Worm (Caenorhabditis elegans) whole organism, late embryonic: ENCODE results near the gene chat-1.

Experiments
- F13H6.1 ChIP-seq: sonication (generic microtip); optimal IDR thresholded peaks from 2 replicates; lab custom pipeline; 2016; ENCODE audit warnings: missing genetic modification characterization, missing compliant biosample characterization
- K09A11.1 ChIP-seq: sonication (generic microtip); optimal IDR thresholded peaks from 2 replicates; lab custom pipeline; 2017; ENCODE audit warnings: antibody characterized with exemption, mild to moderate bottlenecking, missing genetic modification characterization, missing compliant biosample characterization; ENCODE audit not compliant: insufficient read depth
- T23F11.4 ChIP-seq: fragments of 200-800 bp; sonication (Bioruptor generic); optimal IDR thresholded peaks from 2 replicates; lab custom pipeline; 2018; ENCODE audit warnings: mild to moderate bottlenecking, missing genetic modification characterization, missing compliant biosample characterization
- Y22D7AL.16 ChIP-seq: sonication (generic microtip); optimal IDR thresholded peaks from 2 replicates; lab custom pipeline; 2016; ENCODE audit warnings: missing genetic modification characterization, missing compliant biosample characterization
- ahr-1 ChIP-seq: sonication (generic microtip); optimal IDR thresholded peaks from 2 replicates; lab custom pipeline; 2016; ENCODE audit warnings: missing genetic modification characterization, missing compliant biosample characterization
- ceh-14 ChIP-seq: sonication (generic microtip); optimal IDR thresholded peaks from 2 replicates; lab custom pipeline; 2016; ENCODE audit warnings: missing genotype, missing genetic modification characterization, missing compliant biosample characterization
- ceh-18 ChIP-seq: sonication (generic microtip); optimal IDR thresholded peaks from 2 replicates; lab custom pipeline; 2016; ENCODE audit warnings: missing genetic modification characterization, missing compliant biosample characterization
- ceh-2 ChIP-seq: sonication (generic microtip); optimal IDR thresholded peaks from 2 replicates; lab custom pipeline; 2016; ENCODE audit warnings: missing genotype, missing genetic modification characterization, missing compliant biosample characterization
- ceh-24 ChIP-seq: sonication (generic microtip); optimal IDR thresholded peaks from 2 replicates; lab custom pipeline; 2016; ENCODE audit warnings: mild to moderate bottlenecking, missing genetic modification characterization, missing compliant biosample characterization
- ceh-34 ChIP-seq: sonication (generic microtip); optimal IDR thresholded peaks from 2 replicates; lab custom pipeline; 2016; ENCODE audit warnings: mild to moderate bottlenecking, missing genetic modification characterization, missing compliant biosample characterization
- ceh-45 ChIP-seq: fragments of 200-800 bp; sonication (Bioruptor generic); IDR thresholded peaks from 2 replicates; pipeline ENCODE4 v1.3.6; 2022; ENCODE audit warnings: missing genetic modification reagents, missing genetic modification characterization, missing compliant biosample characterization
- ceh-9 ChIP-seq: sonication (generic microtip); optimal IDR thresholded peaks from 2 replicates; lab custom pipeline; 2016; ENCODE audit warnings: mild to moderate bottlenecking, missing genetic modification characterization, inconsistent platforms, missing compliant biosample characterization
- dmd-4 ChIP-seq: sonication (generic microtip); optimal IDR thresholded peaks from 2 replicates; lab custom pipeline; 2016; ENCODE audit warnings: borderline replicate concordance, missing genetic modification characterization, missing compliant biosample characterization
- elt-2 ChIP-seq: sonication (generic microtip); optimal IDR thresholded peaks from 2 replicates; lab custom pipeline; 2016; ENCODE audit warnings: missing genetic modification reagents, missing genetic modification characterization, missing compliant biosample characterization
- fax-1 ChIP-seq: sonication (generic microtip); optimal IDR thresholded peaks from 2 replicates; lab custom pipeline; 2016; ENCODE audit warnings: missing genotype, missing genetic modification characterization, missing compliant biosample characterization
- fkh-10 ChIP-seq: fragments of 150-350 bp; optimal IDR thresholded peaks from 2 replicates; lab custom pipeline; 2014; ENCODE audit warnings: missing biosample characterization, missing genetic modification reagents, missing genetic modification characterization
- fkh-6 ChIP-seq: sonication (generic microtip); optimal IDR thresholded peaks from 2 replicates; lab custom pipeline; 2016; ENCODE audit warnings: missing genetic modification characterization, missing compliant biosample characterization
- gmeb-2 ChIP-seq: sonication (generic microtip); optimal IDR thresholded peaks from 2 replicates; lab custom pipeline; 2016; ENCODE audit warnings: missing genetic modification characterization, inconsistent platforms, missing compliant biosample characterization
- hlh-15 ChIP-seq: sonication (generic microtip); optimal IDR thresholded peaks from 2 replicates; lab custom pipeline; 2016; ENCODE audit warnings: missing genetic modification characterization, missing compliant biosample characterization
- hlh-30 ChIP-seq: sonication (generic microtip); optimal IDR thresholded peaks from 2 replicates; lab custom pipeline; 2017; ENCODE audit warnings: antibody characterized with exemption, missing genetic modification characterization, missing compliant biosample characterization; ENCODE audit not compliant: insufficient read depth
- hlh-6 ChIP-seq: sonication (generic microtip); optimal IDR thresholded peaks from 2 replicates; lab custom pipeline; 2016; ENCODE audit warnings: missing genotype, missing genetic modification characterization, missing compliant biosample characterization
- pha-2 ChIP-seq: sonication (generic microtip); optimal IDR thresholded peaks from 2 replicates; lab custom pipeline; 2017; ENCODE audit warnings: mild to moderate bottlenecking, missing genetic modification characterization, missing compliant biosample characterization
- pros-1 ChIP-seq: fragments of 150-350 bp; optimal IDR thresholded peaks from 2 replicates; lab custom pipeline; 2014; ENCODE audit warnings: missing biosample characterization, missing genetic modification reagents, missing genetic modification characterization
- rnt-1 ChIP-seq: sonication (generic microtip); optimal IDR thresholded peaks from 2 replicates; lab custom pipeline; 2016; ENCODE audit warnings: missing genetic modification characterization, missing compliant biosample characterization
- sdc-2 ChIP-seq: sonication (generic microtip); optimal IDR thresholded peaks from 2 replicates; lab custom pipeline; 2016; ENCODE audit warnings: missing genotype, missing genetic modification characterization, missing compliant biosample characterization
- sox-2 ChIP-seq: fragments of 200-800 bp; sonication (Bioruptor generic); IDR thresholded peaks from 2 replicates; pipeline ENCODE4 v1.3.6; 2022; ENCODE audit warnings: missing genetic modification reagents, missing genetic modification characterization, missing compliant biosample characterization
- syd-9 ChIP-seq: sonication (generic microtip); optimal IDR thresholded peaks from 2 replicates; lab custom pipeline; 2016; ENCODE audit warnings: mild to moderate bottlenecking, missing genetic modification characterization, moderate library complexity, missing compliant biosample characterization
- tbx-7 ChIP-seq: sonication (generic microtip); optimal IDR thresholded peaks from 2 replicates; lab custom pipeline; 2016; ENCODE audit warnings: missing genotype, missing genetic modification characterization, missing compliant biosample characterization
- ttx-3 ChIP-seq: sonication (generic microtip); optimal IDR thresholded peaks from 2 replicates; lab custom pipeline; 2016; ENCODE audit warnings: missing genetic modification reagents, missing genetic modification characterization, missing compliant biosample characterization
- unc-3 ChIP-seq, 2 experiments: fragments of 200-800 bp in 1 of 2; sonication (Bioruptor generic) in 1 of 2; sonication (generic microtip) in 1 of 2; conservative IDR thresholded peaks in 1 of 2; optimal IDR thresholded peaks in 1 of 2; 2 replicates each; pipeline versions ENCODE4 v1.3.6 to Lab custom; 2016 to 2022; ENCODE audit warnings: missing compliant biosample characterization in 2 of 2, missing genetic modification characterization in 2 of 2, missing genetic modification reagents in 1 of 2
- unc-55 ChIP-seq: sonication (generic microtip); optimal IDR thresholded peaks from 2 replicates; lab custom pipeline; 2017; ENCODE audit warnings: missing biosample characterization, missing genetic modification reagents, missing genetic modification characterization
- zip-5 ChIP-seq: sonication (generic microtip); optimal IDR thresholded peaks from 2 replicates; lab custom pipeline; 2016; ENCODE audit warnings: missing genetic modification characterization, missing compliant biosample characterization
- ztf-16 ChIP-seq: sonication (generic microtip); optimal IDR thresholded peaks from 2 replicates; lab custom pipeline; 2017; ENCODE audit warnings: missing genetic modification characterization, missing compliant biosample characterization

chat-1 gene

ce11 chrIV:4473767-4474166 is 26.6 kb downstream of the chat-1 start:
- TF ChIP-seq F13H6.1 (tag; lab: Kevin White, UChicago) (no peak), K09A11.1 (no peak), elt-2 (tag; lab: Kevin White, UChicago) (no peak), ceh-9 (no peak), hlh-15 (tag; lab: Kevin White, UChicago) (no peak), tbx-7 (no peak), ceh-24 (tag; lab: Kevin White, UChicago) (no peak), Y22D7AL.16 (tag; lab: Kevin White, UChicago) (no peak), hlh-6 (no peak), gmeb-2 (no peak), dmd-4 (tag; lab: Kevin White, UChicago) (no peak), sdc-2 (tag; lab: Kevin White, UChicago) (no peak), ceh-2 (tag; lab: Kevin White, UChicago) (no peak), ztf-16 (no peak), ttx-3 (tag; lab: Kevin White, UChicago) (no peak), ceh-14 (tag; lab: Kevin White, UChicago) (no peak)
- TF ChIP-seq, all 69 proteins: peak for 0

DNA sequence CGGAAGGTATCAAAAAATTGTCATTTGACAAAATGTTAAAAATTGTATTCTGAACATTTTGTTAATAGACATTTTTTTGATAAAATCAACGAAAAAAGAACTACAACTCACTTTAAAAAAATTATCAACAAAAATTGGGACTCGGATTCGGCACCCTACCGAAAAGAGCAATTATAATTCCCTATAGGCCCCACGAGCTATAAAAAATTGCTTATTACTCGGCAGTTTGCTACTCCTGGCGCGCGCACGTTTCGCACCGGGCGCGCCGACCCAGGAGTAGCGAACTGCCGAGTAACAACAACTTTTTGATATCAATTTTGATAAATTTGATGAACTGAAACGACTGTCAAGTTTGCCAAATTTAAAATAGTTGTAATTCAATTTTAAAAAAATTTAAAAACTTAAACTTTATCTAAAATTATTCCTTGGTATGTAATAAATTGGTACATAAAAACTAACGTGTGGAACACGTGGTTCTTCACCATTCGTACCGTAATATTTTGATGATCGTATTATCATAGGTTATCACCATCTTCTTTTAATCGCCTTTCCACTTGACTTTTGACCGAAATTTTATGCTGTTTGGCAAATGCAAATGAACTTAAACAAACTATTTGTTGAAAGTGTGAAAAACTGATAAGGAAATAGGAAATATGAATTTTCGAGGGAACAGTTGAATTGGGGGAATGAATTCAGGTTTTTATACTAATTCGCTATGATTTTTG is 28.4 kb downstream of the chat-1 start:
- TF ChIP-seq hlh-30 (tag; lab: Kevin White, UChicago), result no peak
- no peak for TF ChIP-seq T23F11.4 (GFP tag; lab: Kevin White, UChicago)
- TF ChIP-seq gmeb-2, result no peak
- no peak for TF ChIP-seq unc-55
- no peak for TF ChIP-seq unc-3 (GFP tag; conservative IDR thresholded peaks at IDR 0.05; lab: Robert Waterston, UW)
- TF ChIP-seq unc-3 (tag; optimal IDR thresholded peaks at IDR 0.05; lab: Kevin White, UChicago), result no peak

ce11 chrIV:4477009-4477471 is 29.9 kb downstream of the chat-1 start, which contains the start of gene M01H9.3:
Gene M01H9.3, minus strand, starts transcription at chrIV:4477059.
- TF ChIP-seq sdc-2 (tag; lab: Kevin White, UChicago), result no peak
- no peak for TF ChIP-seq unc-3 (GFP tag; conservative IDR thresholded peaks at IDR 0.05; lab: Robert Waterston, UW)
- TF ChIP-seq unc-3 (tag; optimal IDR thresholded peaks at IDR 0.05; lab: Kevin White, UChicago), result no peak
- peak; percentile 82 for TF ChIP-seq ceh-18 (tag; lab: Kevin White, UChicago)
- TF ChIP-seq zip-5 (tag; lab: Kevin White, UChicago), result no peak
- peak; percentile 51 for TF ChIP-seq unc-55
- no peak for TF ChIP-seq ceh-9
- TF ChIP-seq syd-9, result no peak

DNA sequence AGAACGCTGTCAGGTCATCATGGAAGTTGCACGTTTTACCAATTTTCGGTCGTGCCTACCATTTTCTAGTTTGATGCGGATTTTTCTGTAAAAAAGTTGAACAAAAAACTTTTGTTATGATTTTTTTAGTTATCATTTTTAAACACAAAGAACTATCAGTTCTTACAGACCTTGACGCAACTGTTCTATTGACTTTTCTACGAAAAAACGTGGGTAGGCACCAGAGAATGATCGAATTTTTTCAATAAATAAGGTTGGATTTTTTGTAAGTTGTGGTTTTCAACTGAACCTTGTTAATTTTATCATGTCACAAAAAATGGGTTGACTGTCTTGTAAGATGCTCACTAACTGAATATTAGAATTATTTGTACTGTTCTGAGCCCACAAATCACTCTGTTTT is 31.5 kb downstream of the chat-1 start:
- TF ChIP-seq ceh-24 (tag; lab: Kevin White, UChicago) (no peak), pros-1 (tag; lab: Kevin White, UChicago) (no peak), sox-2 (no peak), fkh-6 (tag; lab: Kevin White, UChicago) (no peak), rnt-1 (tag; lab: Kevin White, UChicago) (no peak), ahr-1 (tag; lab: Kevin White, UChicago) (no peak), fkh-10 (GFP tag; lab: Kevin White, UChicago) (no peak), dmd-4 (tag; lab: Kevin White, UChicago) (no peak), ceh-45 (no peak), fax-1 (tag; lab: Kevin White, UChicago) (no peak), ceh-34 (tag; lab: Kevin White, UChicago) (no peak), pha-2 (no peak)

DNA sequence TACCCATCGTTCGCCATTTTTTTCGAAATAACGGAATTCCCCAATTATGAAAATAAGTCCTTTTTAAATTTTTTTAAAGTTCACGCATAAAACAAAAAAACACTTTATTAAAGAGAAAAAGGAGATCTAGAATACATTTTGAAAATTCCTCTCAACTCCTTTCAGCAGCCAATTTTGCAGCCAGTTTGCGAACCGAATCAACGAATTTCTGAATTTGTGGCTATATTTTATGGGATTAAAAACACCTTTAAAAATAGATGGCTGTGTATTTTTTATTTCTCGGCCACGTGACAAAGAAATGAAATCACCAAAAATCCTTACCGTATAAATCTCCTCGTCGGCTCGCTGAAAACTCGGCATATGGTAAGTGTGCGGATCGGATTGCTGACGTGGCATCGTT is 32.9 kb downstream of the chat-1 start, which contains the start of gene M01H9.10:
M01H9.10 (minus strand) TSS at position 101 of the 400 bp plus-strand sequence.
- TF ChIP-seq ceh-34 (tag; lab: Kevin White, UChicago), result no peak
